Worm (Caenorhabditis elegans) whole organism, L2 larva: ENCODE measurements around the gene ctr-9.

Experiments used
- mdl-1 ChIP-seq, 2 experiments: fragments of 150-350 bp in 1 of 2; sonication (generic microtip) in 1 of 2; optimal IDR thresholded peaks; 2 replicates each; lab custom pipeline; 2017; ENCODE audit warnings: missing biosample characterization in 2 of 2, missing genetic modification characterization in 2 of 2
- nhr-237 ChIP-seq: fragments of 150-350 bp; optimal IDR thresholded peaks from 2 replicates; lab custom pipeline; 2014; ENCODE audit warnings: missing biosample characterization, missing genetic modification characterization
- unc-62 ChIP-seq: fragments of 150-350 bp; optimal IDR thresholded peaks from 2 replicates; lab custom pipeline; 2014; ENCODE audit warnings: missing biosample characterization, missing genetic modification reagents, missing genetic modification characterization

DNA sequence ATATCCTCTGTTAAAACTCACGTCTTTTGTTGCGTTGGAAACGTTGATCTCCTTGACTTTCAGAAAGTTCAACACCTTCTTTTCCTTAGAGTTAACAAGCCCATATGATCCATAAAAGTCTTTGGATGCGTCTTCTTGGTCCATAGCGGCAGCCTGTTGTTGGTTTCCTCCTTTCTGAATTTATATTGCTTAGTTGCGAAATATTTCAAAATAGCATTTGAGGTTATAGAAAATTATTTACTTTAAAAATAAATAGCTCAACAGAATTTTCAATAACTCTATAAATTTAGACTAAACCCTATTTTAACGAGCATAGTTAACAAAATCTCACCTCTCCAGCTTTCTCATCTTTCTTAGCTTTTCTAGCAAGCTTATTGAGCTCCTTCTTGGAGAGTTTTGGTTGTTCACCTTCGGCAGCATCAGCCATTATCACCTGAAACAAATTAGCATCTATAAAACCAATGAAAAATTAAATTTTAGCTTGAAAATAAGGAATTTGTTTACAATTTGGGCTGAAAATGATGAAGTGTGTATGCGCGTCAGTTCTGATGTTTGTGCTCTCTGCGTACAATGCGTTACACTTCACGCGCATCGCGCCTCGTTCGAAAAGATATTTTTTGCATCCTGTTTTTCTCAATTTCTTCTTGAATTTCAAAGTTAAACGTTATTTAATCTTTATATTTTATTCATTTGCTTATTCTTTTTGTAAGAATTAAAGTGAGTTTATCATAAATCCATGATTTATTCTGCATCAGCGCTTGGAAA lies at the start of gene ctr-9, which contains the start of gene dars-1:
- TF ChIP-seq nhr-237 (no peak), mdl-1 (tag; optimal IDR thresholded peaks at IDR 0.05; lab: Kevin White, UChicago) (no peak), unc-62 (GFP tag; lab: Kevin White, UChicago) (no peak)
